Worm (Caenorhabditis elegans) whole organism, L3 larva: ENCODE results near the gene rnp-9.

Source experiments
- ceh-9 ChIP-seq: sonication (generic microtip); optimal IDR thresholded peaks from 2 replicates; lab custom pipeline; 2018; ENCODE audit warnings: missing biosample characterization, missing genetic modification characterization
- elt-1 ChIP-seq: fragments of 150-350 bp; optimal IDR thresholded peaks from 2 replicates; lab custom pipeline; 2014; ENCODE audit warnings: missing biosample characterization, missing genetic modification characterization
- fos-1 ChIP-seq: fragments of 150-350 bp; optimal IDR thresholded peaks from 2 replicates; lab custom pipeline; 2014; ENCODE audit warnings: missing biosample characterization, missing genetic modification characterization
- jun-1 ChIP-seq: fragments of 150-350 bp; optimal IDR thresholded peaks from 2 replicates; lab custom pipeline; 2014; ENCODE audit warnings: missing biosample characterization, missing genetic modification reagents, missing genetic modification characterization
- lin-15B ChIP-seq: fragments of 150-350 bp; optimal IDR thresholded peaks from 2 replicates; lab custom pipeline; 2014; ENCODE audit warnings: missing biosample characterization, missing genetic modification characterization
- nhr-11 ChIP-seq: fragments of 150-350 bp; optimal IDR thresholded peaks from 2 replicates; lab custom pipeline; 2014; ENCODE audit warnings: missing biosample characterization, missing genetic modification characterization
- nhr-28 ChIP-seq: fragments of 150-350 bp; optimal IDR thresholded peaks from 2 replicates; lab custom pipeline; 2014; ENCODE audit warnings: missing biosample characterization, missing genetic modification characterization
- nhr-43 ChIP-seq: sonication (generic microtip); optimal IDR thresholded peaks from 2 replicates; lab custom pipeline; 2016; ENCODE audit warnings: mild to moderate bottlenecking, missing genetic modification characterization, missing compliant biosample characterization; ENCODE audit not compliant: poor library complexity, severe bottlenecking
- nhr-77 ChIP-seq: fragments of 150-350 bp; optimal IDR thresholded peaks from 2 replicates; lab custom pipeline; 2014; ENCODE audit warnings: missing biosample characterization, missing genetic modification characterization
- skn-1 ChIP-seq: fragments of 150-350 bp; optimal IDR thresholded peaks from 2 replicates; lab custom pipeline; 2014; ENCODE audit warnings: missing biosample characterization, missing genetic modification characterization
- snpc-4 ChIP-seq: fragments of 150-350 bp; optimal IDR thresholded peaks from 2 replicates; lab custom pipeline; 2014; ENCODE audit warnings: missing biosample characterization, missing genetic modification characterization
- tbx-2 ChIP-seq: sonication (generic microtip); optimal IDR thresholded peaks from 2 replicates; lab custom pipeline; 2016; ENCODE audit warnings: mild to moderate bottlenecking, missing genetic modification characterization, missing compliant biosample characterization
- unc-62 ChIP-seq: fragments of 150-350 bp; sonication (generic microtip); optimal IDR thresholded peaks from 4 replicates; lab custom pipeline; 2014; ENCODE audit warnings: missing biosample characterization, missing genetic modification reagents, missing genetic modification characterization
- ztf-11 ChIP-seq: fragments of 150-350 bp; optimal IDR thresholded peaks from 2 replicates; lab custom pipeline; 2014; ENCODE audit warnings: missing biosample characterization, missing genetic modification characterization

DNA sequence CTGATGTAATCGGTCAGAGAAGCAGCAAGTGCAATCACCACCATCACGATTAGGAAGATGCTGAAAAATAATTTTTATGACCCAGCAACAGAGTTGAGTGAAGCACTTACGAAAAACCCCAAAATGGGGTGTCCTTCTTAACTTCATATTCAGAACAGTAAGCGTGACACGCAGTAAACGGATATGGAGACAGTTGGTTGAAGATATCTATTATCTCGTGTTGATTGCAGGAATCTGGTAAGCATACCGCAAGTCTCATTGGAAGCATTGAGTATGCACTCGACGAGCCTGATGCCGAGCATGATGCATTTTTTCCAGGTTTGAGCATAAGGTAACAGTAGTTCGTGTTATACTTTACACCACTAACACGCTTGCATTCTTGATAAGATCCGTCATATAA is 25.8 kb upstream of the rnp-9 start:
- no peak for TF ChIP-seq tbx-2
- no peak for TF ChIP-seq lin-15B (tag; lab: Kevin White, UChicago)
- TF ChIP-seq fos-1 (tag; lab: Kevin White, UChicago) = no peak
- no peak for TF ChIP-seq nhr-43 (tag; lab: Kevin White, UChicago)
- no peak for TF ChIP-seq ceh-9
- no peak for TF ChIP-seq nhr-77
- TF ChIP-seq unc-62 (GFP tag; lab: Kevin White, UChicago) = no peak
- TF ChIP-seq elt-1 (tag; lab: Kevin White, UChicago) = no peak
- TF ChIP-seq snpc-4 (tag; lab: Kevin White, UChicago) = no peak
- TF ChIP-seq nhr-28 = no peak
- TF ChIP-seq nhr-11 = no peak
- TF ChIP-seq ztf-11 = no peak
- TF ChIP-seq jun-1 (tag; lab: Kevin White, UChicago) = no peak
- TF ChIP-seq skn-1 (tag; lab: Kevin White, UChicago) = no peak
